Worm (Caenorhabditis elegans): ENCODE measurements around the gene enri-2.
A peak's percentile ranks its signal among the peaks of the same experiment; 100 is the strongest.

DNA sequence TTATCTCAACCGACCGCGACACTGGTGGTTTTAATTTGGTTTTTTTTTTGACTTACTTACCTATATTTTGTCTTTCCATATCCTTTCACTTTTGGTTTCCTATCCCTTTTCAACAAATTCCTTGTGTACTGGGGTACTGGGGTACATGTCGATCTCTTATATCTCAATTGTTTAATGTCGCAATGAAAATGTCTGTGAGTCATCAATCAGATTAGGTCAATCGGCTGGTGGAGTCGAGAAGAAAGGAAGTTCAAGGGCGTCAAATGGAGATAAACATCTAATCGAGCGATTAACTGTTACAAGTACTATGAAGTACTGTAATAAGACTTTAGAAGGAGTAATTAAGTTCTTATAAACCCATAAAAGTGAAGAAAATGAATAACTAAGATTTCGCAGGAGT, 30.3 kb downstream of the enri-2 start:
- TF ChIP-seq elt-2 (tag; optimal IDR thresholded peaks at IDR 0.05), result no peak
- peak; percentile 6 for TF ChIP-seq unc-62 (GFP tag; optimal IDR thresholded peaks at IDR 0.05)
- TF ChIP-seq lin-15B (tag; optimal IDR thresholded peaks at IDR 0.05), result no peak
- TF ChIP-seq nhr-237 (tag; optimal IDR thresholded peaks at IDR 0.05), result no peak
- no peak for TF ChIP-seq zag-1 (tag; optimal IDR thresholded peaks at IDR 0.05)
- TF ChIP-seq jun-1 (tag; optimal IDR thresholded peaks at IDR 0.05), result no peak
- no peak for TF ChIP-seq elt-3 (tag; optimal IDR thresholded peaks at IDR 0.05)
- no peak for TF ChIP-seq R02D3.7 (tag; optimal IDR thresholded peaks at IDR 0.05)
- TF ChIP-seq nhr-25 (tag; optimal IDR thresholded peaks at IDR 0.05), result peak; percentile 92

All from whole organism, L3 larva.